Worm (Caenorhabditis elegans): ENCODE measurements around the gene srz-95.

ce11 chrV:16951504-16951903, 40.3 kb upstream of the srz-95 start, which contains the start of gene clec-238:
- no peak for TF ChIP-seq unc-55 (GFP tag; optimal IDR thresholded peaks at IDR 0.05)
- no peak for TF ChIP-seq nhr-12 (tag; optimal IDR thresholded peaks at IDR 0.05)
- TF ChIP-seq alr-1 (tag; optimal IDR thresholded peaks at IDR 0.05), result no peak
